Fruit fly (Drosophila melanogaster) whole organism, embryonic: Measurements from ENCODE around the gene uncNacbeta.
A peak's percentile ranks its signal among the peaks of the same experiment; 100 is the strongest.

Experiments
- Bdp1 ChIP-seq: fragments of 200-800 bp; sonication (Bioruptor generic); optimal IDR thresholded peaks from 3 replicates; lab custom pipeline; 2016; ENCODE audit warnings: missing biosample characterization, missing genetic modification characterization
- CG10431 ChIP-seq: fragments of 200-800 bp; sonication (Bioruptor generic); optimal IDR thresholded peaks from 3 replicates; lab custom pipeline; 2018; ENCODE audit warnings: missing biosample characterization, mild to moderate bottlenecking, missing genetic modification characterization
- CG10959 ChIP-seq: fragments of 200-800 bp; sonication (Bioruptor generic); IDR thresholded peaks from 2 replicates; pipeline ENCODE4 v1.3.6; 2022; ENCODE audit warnings: missing biosample characterization, missing genetic modification characterization
- CG11696 ChIP-seq: fragments of 200-800 bp; sonication (Bioruptor generic); IDR thresholded peaks from 2 replicates; pipeline ENCODE4 v1.3.6; 2022; ENCODE audit warnings: missing biosample characterization, missing genetic modification characterization
- CG13424 ChIP-seq: fragments of 200-800 bp; sonication (Bioruptor generic); optimal IDR thresholded peaks from 2 replicates; lab custom pipeline; 2019; ENCODE audit warnings: missing biosample characterization, mild to moderate bottlenecking, missing genetic modification characterization, moderate library complexity
- CG14860 ChIP-seq: fragments of 200-800 bp; sonication (Bioruptor generic); IDR thresholded peaks from 3 replicates; pipeline ENCODE4 v1.3.6; 2022; ENCODE audit warnings: missing biosample characterization, missing genetic modification characterization; ENCODE audit not compliant: partially characterized antibody
- CG15601 ChIP-seq: fragments of 200-800 bp; sonication (Bioruptor generic); optimal IDR thresholded peaks from 3 replicates; lab custom pipeline; 2019; ENCODE audit warnings: missing biosample characterization, mild to moderate bottlenecking, missing genetic modification characterization, moderate library complexity
- CG16863 ChIP-seq: fragments of 200-800 bp; sonication (Bioruptor generic); optimal IDR thresholded peaks from 3 replicates; lab custom pipeline; 2016; ENCODE audit warnings: missing biosample characterization, missing genetic modification characterization
- CG17568 ChIP-seq: fragments of 200-800 bp; sonication (Bioruptor generic); optimal IDR thresholded peaks from 2 replicates; lab custom pipeline; 2018; ENCODE audit warnings: missing biosample characterization, mild to moderate bottlenecking, missing genetic modification characterization, moderate library complexity
- CG17612 ChIP-seq: fragments of 200-800 bp; sonication (Bioruptor generic); IDR thresholded peaks from 2 replicates; pipeline ENCODE4 v1.3.6; 2022; ENCODE audit warnings: missing biosample characterization, missing genetic modification characterization
- CG1832 ChIP-seq: fragments of 200-800 bp; sonication (Bioruptor generic); optimal IDR thresholded peaks from 2 replicates; lab custom pipeline; 2017; ENCODE audit warnings: missing biosample characterization, mild to moderate bottlenecking, missing genetic modification characterization, inconsistent platforms
- CG2129 ChIP-seq: fragments of 200-800 bp; sonication (Bioruptor generic); IDR thresholded peaks from 2 replicates; pipeline ENCODE4 v1.3.6; 2022; ENCODE audit warnings: missing biosample characterization, missing genetic modification characterization; ENCODE audit not compliant: partially characterized antibody
- CG3281 ChIP-seq: fragments of 200-800 bp; sonication (Bioruptor generic); optimal IDR thresholded peaks from 3 replicates; lab custom pipeline; 2017; ENCODE audit warnings: missing biosample characterization, mild to moderate bottlenecking, missing genetic modification characterization
- CG4404 ChIP-seq: fragments of 200-800 bp; sonication (Bioruptor generic); IDR thresholded peaks from 2 replicates; pipeline ENCODE4 v1.3.6; 2022; ENCODE audit warnings: missing biosample characterization, missing genetic modification characterization
- CG4854 ChIP-seq: fragments of 200-800 bp; sonication (Bioruptor generic); optimal IDR thresholded peaks from 2 replicates; lab custom pipeline; 2016; ENCODE audit warnings: missing biosample characterization, missing genetic modification characterization, inconsistent platforms
- CG6175 ChIP-seq: fragments of 200-800 bp; sonication (Bioruptor generic); IDR thresholded peaks from 3 replicates; pipeline ENCODE4 v1.3.6; 2022; ENCODE audit warnings: missing biosample characterization, missing genetic modification characterization
- CG6689 ChIP-seq: fragments of 200-800 bp; sonication (Bioruptor generic); IDR thresholded peaks from 2 replicates; pipeline ENCODE4 v1.3.6; 2022; ENCODE audit warnings: missing biosample characterization, missing genetic modification characterization
- CG7271 ChIP-seq: fragments of 200-800 bp; sonication (Bioruptor generic); optimal IDR thresholded peaks from 2 replicates; lab custom pipeline; 2018; ENCODE audit warnings: missing biosample characterization, mild to moderate bottlenecking, missing genetic modification characterization, moderate library complexity
- CG7745 ChIP-seq: fragments of 200-800 bp; sonication (Bioruptor generic); optimal IDR thresholded peaks from 2 replicates; lab custom pipeline; 2018; ENCODE audit warnings: missing biosample characterization, mild to moderate bottlenecking, missing genetic modification characterization, moderate library complexity
- CG7839 ChIP-seq: fragments of 200-800 bp; sonication (Bioruptor generic); optimal IDR thresholded peaks from 3 replicates; lab custom pipeline; 2018; ENCODE audit warnings: missing biosample characterization, mild to moderate bottlenecking, missing genetic modification characterization, moderate library complexity
- CTCF ChIP-seq: fragments of 200-800 bp; sonication (Bioruptor generic); optimal IDR thresholded peaks from 2 replicates; lab custom pipeline; 2017; ENCODE audit warnings: missing biosample characterization, mild to moderate bottlenecking, missing genetic modification characterization, moderate library complexity
- CrebB ChIP-seq: fragments of 200-800 bp; sonication (Bioruptor generic); optimal IDR thresholded peaks from 3 replicates; lab custom pipeline; 2018; ENCODE audit warnings: missing biosample characterization, mild to moderate bottlenecking, missing genetic modification characterization
- Dbx ChIP-seq: fragments of 200-800 bp; sonication (Bioruptor generic); IDR thresholded peaks from 3 replicates; pipeline ENCODE4 v1.3.6; 2022; ENCODE audit warnings: missing biosample characterization, missing genetic modification characterization
- Dip3 ChIP-seq: fragments of 200-800 bp; sonication (Bioruptor generic); optimal IDR thresholded peaks from 3 replicates; lab custom pipeline; 2016; ENCODE audit warnings: missing biosample characterization, missing genetic modification characterization
- Drgx ChIP-seq: fragments of 200-800 bp; sonication (Bioruptor generic); IDR thresholded peaks from 2 replicates; pipeline ENCODE4 v1.3.6; 2022; ENCODE audit warnings: missing biosample characterization, missing genetic modification characterization
- Eip74EF ChIP-seq, 2 experiments: fragments of 200-800 bp in 1 of 2; fragments of >200 bp in 1 of 2; sonication (Bioruptor generic) in 1 of 2; optimal IDR thresholded peaks; 2 replicates each; lab custom pipeline; 2017 to 2019; ENCODE audit warnings: missing biosample characterization in 2 of 2, missing genetic modification characterization in 2 of 2, mild to moderate bottlenecking in 1 of 2, moderate library complexity in 1 of 2
- Fer2 ChIP-seq: fragments of 200-800 bp; sonication (Bioruptor generic); optimal IDR thresholded peaks from 2 replicates; lab custom pipeline; 2018; ENCODE audit warnings: missing biosample characterization, mild to moderate bottlenecking, missing genetic modification characterization, moderate library complexity
- HLH54F ChIP-seq: fragments of 200-800 bp; sonication (Bioruptor generic); optimal IDR thresholded peaks from 3 replicates; lab custom pipeline; 2016; ENCODE audit warnings: missing biosample characterization, missing genetic modification characterization
- Hand ChIP-seq: fragments of 200-800 bp; sonication (Bioruptor generic); optimal IDR thresholded peaks from 2 replicates; lab custom pipeline; 2017; ENCODE audit warnings: mild to moderate bottlenecking, missing biosample characterization, missing genetic modification reagents, missing genetic modification characterization
- Max ChIP-seq: fragments of 200-800 bp; sonication (Bioruptor generic); optimal IDR thresholded peaks from 2 replicates; lab custom pipeline; 2016; ENCODE audit warnings: missing biosample characterization, mild to moderate bottlenecking, missing genetic modification characterization
- Nf-YC ChIP-seq: fragments of 200-800 bp; optimal IDR thresholded peaks from 3 replicates; lab custom pipeline; 2019; ENCODE audit warnings: missing biosample characterization, mild to moderate bottlenecking, missing genetic modification characterization, moderate library complexity
- Optix ChIP-seq: fragments of 200-800 bp; sonication (Bioruptor generic); IDR thresholded peaks from 3 replicates; pipeline ENCODE4 v1.3.6; 2022; ENCODE audit warnings: missing biosample characterization, missing genetic modification characterization
- Rfx ChIP-seq: fragments of 200-800 bp; sonication (Bioruptor generic); IDR thresholded peaks from 2 replicates; pipeline ENCODE4 v1.3.6; 2022; ENCODE audit warnings: missing biosample characterization, missing genetic modification characterization
- Spps ChIP-seq: fragments of 200-800 bp; sonication (Bioruptor generic); optimal IDR thresholded peaks from 2 replicates; lab custom pipeline; 2018; ENCODE audit warnings: missing biosample characterization, mild to moderate bottlenecking, missing genetic modification characterization
- Ssrp ChIP-seq: fragments of 200-800 bp; sonication (Bioruptor generic); optimal IDR thresholded peaks from 2 replicates; lab custom pipeline; 2018; ENCODE audit warnings: missing biosample characterization, mild to moderate bottlenecking, missing genetic modification characterization, moderate library complexity
- Tbp ChIP-seq: fragments of >200 bp; optimal IDR thresholded peaks from 2 replicates; lab custom pipeline; 2018; ENCODE audit warnings: missing biosample characterization, missing genetic modification characterization
- Xrp1 ChIP-seq: fragments of 200-800 bp; sonication (Bioruptor generic); IDR thresholded peaks from 2 replicates; pipeline ENCODE4 v1.3.6; 2022; ENCODE audit warnings: missing biosample characterization, missing genetic modification characterization
- ci ChIP-seq: fragments of 200-800 bp; sonication (Bioruptor generic); IDR thresholded peaks from 3 replicates; pipeline ENCODE4 v1.3.6; 2022; ENCODE audit warnings: missing biosample characterization, missing genetic modification characterization
- her ChIP-seq: fragments of 200-800 bp; sonication (Bioruptor generic); optimal IDR thresholded peaks from 2 replicates; lab custom pipeline; 2016; ENCODE audit warnings: missing biosample characterization, missing genetic modification characterization
- mld ChIP-seq: fragments of 200-800 bp; sonication (Bioruptor generic); IDR thresholded peaks from 3 replicates; pipeline ENCODE4 v1.3.6; 2022; ENCODE audit warnings: missing biosample characterization, missing genetic modification characterization; ENCODE audit not compliant: partially characterized antibody
- pros ChIP-seq: fragments of 200-800 bp; sonication (Bioruptor generic); optimal IDR thresholded peaks from 3 replicates; lab custom pipeline; 2019; ENCODE audit warnings: missing biosample characterization, mild to moderate bottlenecking, missing genetic modification characterization, moderate library complexity
- psq ChIP-seq: fragments of 200-800 bp; sonication (Bioruptor generic); optimal IDR thresholded peaks from 2 replicates; lab custom pipeline; 2017; ENCODE audit warnings: missing biosample characterization, missing genetic modification characterization
- pum ChIP-seq: fragments of 200-800 bp; sonication (Bioruptor generic); optimal IDR thresholded peaks from 2 replicates; lab custom pipeline; 2016; ENCODE audit warnings: missing biosample characterization, missing genetic modification characterization
- pzg ChIP-seq: fragments of 200-800 bp; sonication (Bioruptor generic); optimal IDR thresholded peaks from 3 replicates; lab custom pipeline; 2018; ENCODE audit warnings: missing biosample characterization, mild to moderate bottlenecking, missing genetic modification characterization, moderate library complexity
- sim ChIP-seq: fragments of 200-800 bp; sonication (Bioruptor generic); IDR thresholded peaks from 2 replicates; pipeline ENCODE4 v1.3.6; 2022; ENCODE audit warnings: missing biosample characterization, missing genetic modification characterization
- sisA ChIP-seq: fragments of 200-800 bp; sonication (Bioruptor generic); IDR thresholded peaks from 2 replicates; pipeline ENCODE4 v1.3.6; 2022; ENCODE audit warnings: missing biosample characterization, missing genetic modification characterization
- sqz ChIP-seq: fragments of 200-800 bp; sonication (Bioruptor generic); optimal IDR thresholded peaks from 3 replicates; lab custom pipeline; 2018; ENCODE audit warnings: missing biosample characterization, mild to moderate bottlenecking, missing genetic modification characterization
- sr ChIP-seq: fragments of 200-800 bp; sonication (Bioruptor generic); IDR thresholded peaks from 3 replicates; pipeline ENCODE4 v1.3.6; 2022; ENCODE audit warnings: missing biosample characterization, missing genetic modification characterization
- toy ChIP-seq: fragments of 200-800 bp; sonication (Bioruptor generic); IDR thresholded peaks from 2 replicates; pipeline ENCODE4 v1.3.6; 2022; ENCODE audit warnings: missing biosample characterization, missing genetic modification characterization
- vnd ChIP-seq: fragments of 200-800 bp; sonication (Bioruptor generic); IDR thresholded peaks from 3 replicates; pipeline ENCODE4 v1.3.6; 2022; ENCODE audit warnings: missing biosample characterization, missing genetic modification characterization; ENCODE audit not compliant: partially characterized antibody
- z ChIP-seq: fragments of 200-800 bp; sonication (Bioruptor generic); IDR thresholded peaks from 3 replicates; pipeline ENCODE4 v1.3.6; 2022; ENCODE audit warnings: missing biosample characterization, missing genetic modification characterization

The uncNacbeta gene

dm6 chr2L:574226-574625 lies 10.6 kb upstream of the uncNacbeta start, which contains the start of the genes Ipk2 and cold (continued):
- TF ChIP-seq pum (peak; percentile 81), z (no peak), CG13424 (tag; lab: Kevin White, UChicago) (peak; percentile 81), sr (GFP tag; lab: Robert Waterston, UW) (no peak), Spps (tag; lab: Kevin White, UChicago) (peak; percentile 29), mld (GFP tag; lab: Robert Waterston, UW) (no peak), vnd (GFP tag; lab: Robert Waterston, UW) (no peak), Dip3 (peak; percentile 84), CrebB (peak; percentile 31), pros (GFP tag; lab: Kevin White, UChicago) (no peak), CG7745 (tag; lab: Kevin White, UChicago) (no peak), CG10431 (GFP tag; lab: Kevin White, UChicago) (peak; percentile 44), HLH54F (peak; percentile 87), her (GFP tag; lab: Kevin White, UChicago) (peak; percentile 36), Rfx (GFP tag; lab: Robert Waterston, UW) (peak; percentile 90), pzg (GFP tag; lab: Kevin White, UChicago) (peak; percentile 79), ci (peak; percentile 60), sim (GFP tag; lab: Robert Waterston, UW) (no peak), Xrp1 (GFP tag; lab: Robert Waterston, UW) (peak; percentile 80), Nf-YC (tag; lab: Kevin White, UChicago) (peak; percentile 80), sisA (GFP tag; lab: Robert Waterston, UW) (peak; percentile 70), CG2129 (no peak), psq (GFP tag; lab: Kevin White, UChicago) (peak; percentile 70), CG3281 (GFP tag; lab: Kevin White, UChicago) (peak; percentile 83), toy (GFP tag; lab: Robert Waterston, UW) (0 out of 2 replicates have a peak, but pooled peaks have one; percentile 29), CG7839 (tag; lab: Kevin White, UChicago) (peak; percentile 82), CG7271 (tag; lab: Kevin White, UChicago) (no peak), CG6689 (GFP tag; lab: Robert Waterston, UW) (peak; percentile 74), Fer2 (tag; lab: Kevin White, UChicago) (peak; percentile 37), Tbp (GFP tag; lab: Kevin White, UChicago) (no peak), Optix (GFP tag; lab: Robert Waterston, UW) (peak; percentile 57; the same call in 1 of the 3 replicates), CG16863 (GFP tag; lab: Kevin White, UChicago) (peak; percentile 64), CG1832 (no peak), CG6175 (GFP tag; lab: Robert Waterston, UW) (no peak), CTCF (GFP tag; lab: Kevin White, UChicago) (peak; percentile 70), Max (GFP tag; lab: Kevin White, UChicago) (peak; percentile 89), Dbx (GFP tag; lab: Robert Waterston, UW) (peak; percentile 87), CG17612 (GFP tag; lab: Robert Waterston, UW) (peak; percentile 14; the same call in 1 of the 2 replicates), CG11696 (GFP tag; lab: Robert Waterston, UW) (no peak), CG17568 (no peak), CG4854 (GFP tag; lab: Kevin White, UChicago) (peak; percentile 73), CG14860 (GFP tag; lab: Robert Waterston, UW) (no peak), Drgx (GFP tag; lab: Robert Waterston, UW) (peak; percentile 40; the same call in 1 of the 2 replicates), Hand (GFP tag; lab: Kevin White, UChicago) (peak; percentile 48), Ssrp (tag; lab: Kevin White, UChicago) (peak; percentile 72), sqz (GFP tag; lab: Kevin White, UChicago) (no peak), CG4404 (GFP tag; lab: Robert Waterston, UW) (peak; percentile 80), Bdp1 (GFP tag; lab: Kevin White, UChicago) (peak; percentile 79), CG15601 (tag; lab: Kevin White, UChicago) (no peak), CG10959 (GFP tag; lab: Robert Waterston, UW) (peak; percentile 28; the same call in 1 of the 2 replicates), Eip74EF (GFP tag; optimal IDR thresholded peaks at IDR 0.05; lab: Kevin White, UChicago) (no peak)
